Fruit fly (Drosophila melanogaster): ENCODE measurements around the gene Bgb.

DNA sequence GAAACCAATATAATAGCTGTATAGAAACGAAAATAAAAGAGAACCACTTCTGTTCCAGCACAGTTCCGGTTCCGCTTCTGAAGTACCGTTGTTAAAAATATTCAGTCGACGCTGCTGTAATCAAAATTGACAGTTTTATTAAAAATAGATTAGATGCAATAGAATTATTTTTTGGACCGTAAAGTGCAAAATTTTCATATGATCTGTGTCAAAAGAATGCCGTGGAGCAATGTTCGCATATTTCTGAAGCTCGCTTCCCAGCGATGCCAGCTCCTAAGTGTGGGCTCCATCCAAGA lies 36.7 kb upstream of the Bgb start, which contains the start of the genes CG18170 and CG33791:
- TF ChIP-seq svp (GFP tag) (no peak), achi (GFP tag; optimal IDR thresholded peaks at IDR 0.05) (no peak), Lpt (GFP tag; optimal IDR thresholded peaks at IDR 0.05) (no peak), fd59A (GFP tag; optimal IDR thresholded peaks at IDR 0.05) (no peak), CG8119 (GFP tag; IDR thresholded peaks at IDR 0.05) (no peak), eg (GFP tag; IDR thresholded peaks at IDR 0.05) (no peak), CG4318 (GFP tag; optimal IDR thresholded peaks at IDR 0.05) (no peak), vri (GFP tag; optimal IDR thresholded peaks at IDR 0.05) (no peak), Blimp-1 (GFP tag; optimal IDR thresholded peaks at IDR 0.05) (no peak), spab (GFP tag; optimal IDR thresholded peaks at IDR 0.05) (no peak), CG16779 (tag; optimal IDR thresholded peaks at IDR 0.05) (no peak)

All from whole organism, prepupa.